Fruit fly (Drosophila melanogaster) whole organism, embryonic: ENCODE results near the gene mRpL48.

ENCODE experiments used
- ATbp ChIP-seq: fragments of 200-800 bp; sonication (Bioruptor generic); optimal IDR thresholded peaks from 2 replicates; lab custom pipeline; 2017; ENCODE audit warnings: missing biosample characterization, mild to moderate bottlenecking, missing genetic modification characterization, missing genetic modification reagents
- Asciz ChIP-seq: fragments of 200-800 bp; sonication (Bioruptor generic); optimal IDR thresholded peaks from 2 replicates; lab custom pipeline; 2017; ENCODE audit warnings: missing biosample characterization, mild to moderate bottlenecking, missing genetic modification characterization, missing genetic modification reagents
- Bdp1 ChIP-seq: fragments of 200-800 bp; sonication (Bioruptor generic); optimal IDR thresholded peaks from 3 replicates; lab custom pipeline; 2016; ENCODE audit warnings: missing biosample characterization, missing genetic modification characterization
- CG10979 ChIP-seq: fragments of 200-800 bp; sonication (Bioruptor generic); optimal IDR thresholded peaks from 2 replicates; lab custom pipeline; 2018; ENCODE audit warnings: missing biosample characterization, mild to moderate bottlenecking, missing genetic modification characterization, moderate library complexity
- CG12769 ChIP-seq: fragments of 200-800 bp; sonication (Bioruptor generic); optimal IDR thresholded peaks from 2 replicates; lab custom pipeline; 2019; ENCODE audit warnings: missing biosample characterization, mild to moderate bottlenecking, missing genetic modification characterization, moderate library complexity
- CG13894 ChIP-seq: fragments of 200-800 bp; sonication (Bioruptor generic); optimal IDR thresholded peaks from 3 replicates; lab custom pipeline; 2018; ENCODE audit warnings: missing biosample characterization, mild to moderate bottlenecking, missing genetic modification characterization, moderate library complexity
- CG14050 ChIP-seq: fragments of 200-800 bp; sonication (Bioruptor generic); IDR thresholded peaks from 3 replicates; pipeline ENCODE4 v1.3.6; 2022; ENCODE audit warnings: missing biosample characterization, missing genetic modification characterization
- CG14667 ChIP-seq: fragments of 200-800 bp; sonication (Bioruptor generic); IDR thresholded peaks from 2 replicates; pipeline ENCODE4 v1.3.6; 2022; ENCODE audit warnings: missing biosample characterization, missing genetic modification characterization
- CG15269 ChIP-seq: fragments of 200-800 bp; sonication (Bioruptor generic); optimal IDR thresholded peaks from 2 replicates; lab custom pipeline; 2018; ENCODE audit warnings: missing biosample characterization, mild to moderate bottlenecking, missing genetic modification characterization, moderate library complexity
- CG16779 ChIP-seq: fragments of 200-800 bp; sonication (Bioruptor generic); IDR thresholded peaks from 2 replicates; pipeline ENCODE4 v1.3.6; 2022; ENCODE audit warnings: missing biosample characterization, missing genetic modification characterization
- CG17359 ChIP-seq: fragments of 200-800 bp; sonication (Bioruptor generic); optimal IDR thresholded peaks from 3 replicates; lab custom pipeline; 2018; ENCODE audit warnings: missing biosample characterization, mild to moderate bottlenecking, missing genetic modification characterization, moderate library complexity
- CG17568 ChIP-seq: fragments of 200-800 bp; sonication (Bioruptor generic); optimal IDR thresholded peaks from 2 replicates; lab custom pipeline; 2018; ENCODE audit warnings: missing biosample characterization, mild to moderate bottlenecking, missing genetic modification characterization, moderate library complexity
- CG2875 ChIP-seq: fragments of 200-800 bp; sonication (Bioruptor generic); optimal IDR thresholded peaks from 2 replicates; lab custom pipeline; 2017; ENCODE audit warnings: missing biosample characterization, mild to moderate bottlenecking, missing genetic modification characterization, missing genetic modification reagents
- CG34376 ChIP-seq: fragments of 200-800 bp; sonication (Bioruptor generic); optimal IDR thresholded peaks from 2 replicates; lab custom pipeline; 2018; ENCODE audit warnings: missing biosample characterization, mild to moderate bottlenecking, missing genetic modification characterization
- CG3726 ChIP-seq: fragments of 200-800 bp; sonication (Bioruptor generic); IDR thresholded peaks from 3 replicates; pipeline ENCODE4, ENCODE4 v1.3.6; 2022; ENCODE audit warnings: missing biosample characterization, missing genetic modification characterization
- CG4360 ChIP-seq: fragments of 200-800 bp; sonication (Bioruptor generic); IDR thresholded peaks from 2 replicates; pipeline ENCODE4 v1.3.6; 2022; ENCODE audit warnings: missing biosample characterization, missing genetic modification characterization
- CG5245 ChIP-seq: fragments of 200-800 bp; sonication (Bioruptor generic); optimal IDR thresholded peaks from 3 replicates; lab custom pipeline; 2016; ENCODE audit warnings: missing biosample characterization, missing genetic modification characterization
- CG9215 ChIP-seq: fragments of 200-800 bp; sonication (Bioruptor generic); IDR thresholded peaks from 2 replicates; pipeline ENCODE4 v1.3.6; 2022; ENCODE audit warnings: missing biosample characterization, missing genetic modification characterization
- Dad ChIP-seq: fragments of 200-800 bp; sonication (Bioruptor generic); optimal IDR thresholded peaks from 3 replicates; lab custom pipeline; 2016; ENCODE audit warnings: missing biosample characterization, missing genetic modification characterization
- Doc2 ChIP-seq: fragments of 200-800 bp; sonication (Bioruptor generic); IDR thresholded peaks from 2 replicates; pipeline ENCODE4 v1.3.6; 2022; ENCODE audit warnings: missing biosample characterization, missing genetic modification characterization
- E2f2 ChIP-seq: fragments of 200-800 bp; sonication (Bioruptor generic); IDR thresholded peaks from 2 replicates; pipeline ENCODE4 v1.3.6; 2022; ENCODE audit warnings: missing biosample characterization, missing genetic modification characterization
- Eip74EF ChIP-seq, 2 experiments: fragments of 200-800 bp in 1 of 2; fragments of >200 bp in 1 of 2; sonication (Bioruptor generic) in 1 of 2; optimal IDR thresholded peaks; 2 replicates each; lab custom pipeline; 2017 to 2019; ENCODE audit warnings: missing biosample characterization in 2 of 2, missing genetic modification characterization in 2 of 2, mild to moderate bottlenecking in 1 of 2, moderate library complexity in 1 of 2
- H15 ChIP-seq: fragments of 200-800 bp; sonication (Bioruptor generic); IDR thresholded peaks from 3 replicates; pipeline ENCODE4 v1.3.6; 2022; ENCODE audit warnings: missing biosample characterization, missing genetic modification characterization
- Hey ChIP-seq: fragments of 200-800 bp; sonication (Bioruptor generic); optimal IDR thresholded peaks from 3 replicates; lab custom pipeline; 2018; ENCODE audit warnings: missing biosample characterization, mild to moderate bottlenecking, missing genetic modification characterization
- Hr51 ChIP-seq, 2 experiments: fragments of 200-800 bp; sonication (Bioruptor generic); optimal IDR thresholded peaks; 2 replicates in 1 of 2; 3 replicates in 1 of 2; lab custom pipeline; 2016 to 2018; ENCODE audit warnings: missing biosample characterization in 2 of 2, missing genetic modification characterization in 2 of 2, mild to moderate bottlenecking in 1 of 2, moderate library complexity in 1 of 2
- MTF-1 ChIP-seq: fragments of 200-800 bp; sonication (Bioruptor generic); optimal IDR thresholded peaks from 2 replicates; lab custom pipeline; 2018; ENCODE audit warnings: missing biosample characterization, mild to moderate bottlenecking, missing genetic modification characterization, borderline replicate concordance
- PHDP ChIP-seq: fragments of 200-800 bp; sonication (Bioruptor generic); optimal IDR thresholded peaks from 3 replicates; lab custom pipeline; 2018; ENCODE audit warnings: missing biosample characterization, mild to moderate bottlenecking, missing genetic modification characterization, moderate library complexity
- Side ChIP-seq: fragments of 200-800 bp; sonication (Bioruptor generic); optimal IDR thresholded peaks from 2 replicates; lab custom pipeline; 2016; ENCODE audit warnings: missing biosample characterization, missing genetic modification characterization
- Six4 ChIP-seq: fragments of 200-800 bp; sonication (Bioruptor generic); optimal IDR thresholded peaks from 2 replicates; lab custom pipeline; 2016; ENCODE audit warnings: missing biosample characterization, missing genetic modification characterization
- Ssrp ChIP-seq: fragments of 200-800 bp; sonication (Bioruptor generic); optimal IDR thresholded peaks from 2 replicates; lab custom pipeline; 2018; ENCODE audit warnings: missing biosample characterization, mild to moderate bottlenecking, missing genetic modification characterization, moderate library complexity
- Vsx1 ChIP-seq: fragments of 200-800 bp; sonication (Bioruptor generic); optimal IDR thresholded peaks from 2 replicates; lab custom pipeline; 2017; ENCODE audit warnings: missing biosample characterization, mild to moderate bottlenecking, missing genetic modification characterization, missing genetic modification reagents
- aop ChIP-seq: fragments of 200-800 bp; sonication (Bioruptor generic); IDR thresholded peaks from 2 replicates; pipeline ENCODE4 v1.3.6; 2022; ENCODE audit warnings: missing biosample characterization, missing genetic modification characterization
- caup ChIP-seq: fragments of 200-800 bp; sonication (Bioruptor generic); optimal IDR thresholded peaks from 3 replicates; lab custom pipeline; 2017; ENCODE audit warnings: missing biosample characterization, mild to moderate bottlenecking, missing genetic modification characterization, moderate library complexity; ENCODE audit not compliant: severe bottlenecking
- chinmo ChIP-seq: fragments of 200-800 bp; sonication (Bioruptor generic); IDR thresholded peaks from 4 replicates; pipeline ENCODE4 v1.3.6; 2022; ENCODE audit warnings: missing biosample characterization, missing genetic modification characterization; ENCODE audit not compliant: partially characterized antibody
- chm ChIP-seq: fragments of 200-800 bp; sonication (Bioruptor generic); IDR thresholded peaks from 2 replicates; pipeline ENCODE4 v1.3.6; 2022; ENCODE audit warnings: missing biosample characterization, missing genetic modification characterization
- dan ChIP-seq: fragments of 200-800 bp; sonication (Bioruptor generic); IDR thresholded peaks from 2 replicates; pipeline ENCODE4 v1.3.6; 2022; ENCODE audit warnings: missing biosample characterization, missing genetic modification characterization
- dmrt11E ChIP-seq: fragments of 200-800 bp; sonication (Bioruptor generic); optimal IDR thresholded peaks from 3 replicates; lab custom pipeline; 2018; ENCODE audit warnings: missing biosample characterization, mild to moderate bottlenecking, missing genetic modification characterization, moderate library complexity
- dpn ChIP-seq, 2 experiments: fragments of 200-800 bp; sonication (Bioruptor generic); optimal IDR thresholded peaks; 3 replicates each; lab custom pipeline; 2016; ENCODE audit warnings: missing biosample characterization in 2 of 2, missing genetic modification characterization in 2 of 2
- fd64A ChIP-seq: fragments of 200-800 bp; sonication (Bioruptor generic); optimal IDR thresholded peaks from 3 replicates; lab custom pipeline; 2018; ENCODE audit warnings: missing biosample characterization, mild to moderate bottlenecking, missing genetic modification characterization
- jing ChIP-seq: fragments of 200-800 bp; sonication (Bioruptor generic); optimal IDR thresholded peaks from 2 replicates; lab custom pipeline; 2018; ENCODE audit warnings: missing biosample characterization, mild to moderate bottlenecking, missing genetic modification characterization
- kah ChIP-seq: fragments of 200-800 bp; sonication (Bioruptor generic); optimal IDR thresholded peaks from 2 replicates; lab custom pipeline; 2018; ENCODE audit warnings: missing biosample characterization, mild to moderate bottlenecking, missing genetic modification characterization
- mirr ChIP-seq: fragments of 200-800 bp; sonication (Bioruptor generic); optimal IDR thresholded peaks from 3 replicates; lab custom pipeline; 2018; ENCODE audit warnings: missing biosample characterization, mild to moderate bottlenecking, missing genetic modification characterization
- ranshi ChIP-seq: fragments of 200-800 bp; sonication (Bioruptor generic); IDR thresholded peaks from 2 replicates; pipeline ENCODE4 v1.3.6; 2022; ENCODE audit warnings: missing biosample characterization, missing genetic modification characterization
- schlank ChIP-seq: fragments of 200-800 bp; sonication (Bioruptor generic); optimal IDR thresholded peaks from 2 replicates; lab custom pipeline; 2018; ENCODE audit warnings: missing biosample characterization, mild to moderate bottlenecking, missing genetic modification characterization
- sd ChIP-seq: fragments of 200-800 bp; sonication (Bioruptor generic); optimal IDR thresholded peaks from 3 replicates; lab custom pipeline; 2018; ENCODE audit warnings: missing biosample characterization, mild to moderate bottlenecking, missing genetic modification characterization, moderate library complexity
- ssp ChIP-seq: fragments of 200-800 bp; sonication (Bioruptor generic); IDR thresholded peaks from 2 replicates; pipeline ENCODE4 v1.3.6; 2022; ENCODE audit warnings: missing biosample characterization, missing genetic modification characterization
- stc ChIP-seq: fragments of 200-800 bp; sonication (Bioruptor generic); IDR thresholded peaks from 2 replicates; pipeline ENCODE4 v1.3.6; 2022; ENCODE audit warnings: missing biosample characterization, missing genetic modification characterization
- toy ChIP-seq: fragments of 200-800 bp; sonication (Bioruptor generic); IDR thresholded peaks from 2 replicates; pipeline ENCODE4 v1.3.6; 2022; ENCODE audit warnings: missing biosample characterization, missing genetic modification characterization
- unpg ChIP-seq: fragments of 200-800 bp; sonication (Bioruptor generic); optimal IDR thresholded peaks from 3 replicates; lab custom pipeline; 2018; ENCODE audit warnings: missing biosample characterization, mild to moderate bottlenecking, missing genetic modification characterization, moderate library complexity
- zfh2 ChIP-seq: fragments of 200-800 bp; sonication (Bioruptor generic); optimal IDR thresholded peaks from 2 replicates; lab custom pipeline; 2016; ENCODE audit warnings: missing biosample characterization, missing genetic modification characterization

The mRpL48 gene

dm6 chr2L:1735133-1735532 lies 24.9 kb downstream of the mRpL48 start (continued):
- peak; percentile 11 for TF ChIP-seq Vsx1 (GFP tag; lab: Kevin White, UChicago)
- TF ChIP-seq caup = no peak
- no peak for TF ChIP-seq chm
- no peak for TF ChIP-seq toy
- TF ChIP-seq sd (tag; lab: Kevin White, UChicago) = peak; percentile 32
- peak; percentile 9 for TF ChIP-seq CG2875 (GFP tag; lab: Kevin White, UChicago)
- peak; percentile 58 for TF ChIP-seq CG17568 (GFP tag; lab: Kevin White, UChicago)
- TF ChIP-seq Ssrp = no peak
- TF ChIP-seq CG5245 = no peak
- no peak for TF ChIP-seq CG4360 (GFP tag; lab: Robert Waterston, UW)
- no peak for TF ChIP-seq E2f2 (GFP tag; lab: Robert Waterston, UW)
- peak; percentile 6 for TF ChIP-seq MTF-1 (GFP tag; lab: Kevin White, UChicago)
- no peak for TF ChIP-seq Eip74EF (GFP tag; optimal IDR thresholded peaks at IDR 0.05; lab: Kevin White, UChicago)
- TF ChIP-seq CG17359 (tag; lab: Kevin White, UChicago) = peak; percentile 10
- TF ChIP-seq CG10979 = no peak
- no peak for TF ChIP-seq zfh2 (GFP tag; lab: Kevin White, UChicago)
- TF ChIP-seq Bdp1 = no peak
- TF ChIP-seq CG14667 (GFP tag; lab: Robert Waterston, UW) = no peak
- TF ChIP-seq Hr51 (GFP tag; optimal IDR thresholded peaks at IDR 0.05; lab: Kevin White, UChicago) = no peak
- no peak for TF ChIP-seq CG3726
- TF ChIP-seq Doc2 = no peak
- TF ChIP-seq fd64A (GFP tag; lab: Kevin White, UChicago) = peak; percentile 12
- TF ChIP-seq chinmo = 0 out of 4 replicates have a peak, but pooled peaks have one; percentile 50
- peak; percentile 18 for TF ChIP-seq Asciz (GFP tag; lab: Kevin White, UChicago)
- no peak for TF ChIP-seq CG16779 (GFP tag; lab: Robert Waterston, UW)
- TF ChIP-seq aop (GFP tag; lab: Robert Waterston, UW) = no peak
- TF ChIP-seq CG34376 (GFP tag; lab: Kevin White, UChicago) = no peak
- TF ChIP-seq unpg (GFP tag; lab: Kevin White, UChicago) = peak; percentile 22
- no peak for TF ChIP-seq stc (GFP tag; lab: Robert Waterston, UW)
- TF ChIP-seq mirr = no peak
- peak; percentile 43 for TF ChIP-seq ATbp (GFP tag; lab: Kevin White, UChicago)
- no peak for TF ChIP-seq CG9215 (GFP tag; lab: Robert Waterston, UW)
- no peak for TF ChIP-seq Dad (GFP tag; lab: Kevin White, UChicago)
- no peak for TF ChIP-seq H15
- TF ChIP-seq Side (GFP tag; lab: Kevin White, UChicago) = no peak
- TF ChIP-seq CG15269 (tag; lab: Kevin White, UChicago) = no peak
- no peak for TF ChIP-seq dan (GFP tag; lab: Robert Waterston, UW)
- TF ChIP-seq dpn (GFP tag; optimal IDR thresholded peaks at IDR 0.05; lab: Kevin White, UChicago) = no peak
- peak; percentile 38 for TF ChIP-seq CG13894
- peak; percentile 1 for TF ChIP-seq CG12769 (tag; lab: Kevin White, UChicago)
- peak; percentile 13 for TF ChIP-seq schlank (tag; lab: Kevin White, UChicago)
- no peak for TF ChIP-seq ssp (GFP tag; lab: Robert Waterston, UW)
- TF ChIP-seq kah (GFP tag; lab: Kevin White, UChicago) = no peak
- no peak for TF ChIP-seq dmrt11E
- no peak for TF ChIP-seq ranshi (GFP tag; lab: Robert Waterston, UW)
- TF ChIP-seq Six4 = no peak
- no peak for TF ChIP-seq Hey (tag; lab: Kevin White, UChicago)
- TF ChIP-seq PHDP (tag; lab: Kevin White, UChicago) = peak; percentile 9
- no peak for TF ChIP-seq CG14050 (GFP tag; lab: Robert Waterston, UW)
- TF ChIP-seq jing (GFP tag; lab: Kevin White, UChicago) = no peak
